Worm (Caenorhabditis elegans): ENCODE data around the gene F56C4.4.

ce11 chrIV:10589072-10589471, 42.0 kb downstream of the F56C4.4 start, which contains the start of gene C43F9.4:
- TF ChIP-seq lsy-2 (tag; optimal IDR thresholded peaks at IDR 0.05) (no peak), unc-62 (GFP tag; optimal IDR thresholded peaks at IDR 0.05) (no peak), nhr-6 (tag; optimal IDR thresholded peaks at IDR 0.05) (no peak), nhr-129 (tag; optimal IDR thresholded peaks at IDR 0.05) (no peak), zag-1 (tag; optimal IDR thresholded peaks at IDR 0.05) (no peak), ama-1 (optimal IDR thresholded peaks at IDR 0.05) (no peak), unc-39 (tag; optimal IDR thresholded peaks at IDR 0.05) (no peak), nhr-10 (tag; optimal IDR thresholded peaks at IDR 0.05) (no peak), ztf-4 (tag; optimal IDR thresholded peaks at IDR 0.05) (no peak)
